Fruit fly (Drosophila melanogaster) whole organism, embryonic: ENCODE measurements around the gene Rcd2.

Experiments
- Abd-B ChIP-seq: fragments of 200-800 bp; sonication (Bioruptor generic); optimal IDR thresholded peaks from 2 replicates; lab custom pipeline; 2018; ENCODE audit warnings: missing biosample characterization, mild to moderate bottlenecking, missing genetic modification characterization, moderate library complexity
- Antp ChIP-seq: fragments of 200-800 bp; sonication (Bioruptor generic); optimal IDR thresholded peaks from 3 replicates; lab custom pipeline; 2016; ENCODE audit warnings: missing biosample characterization, missing genetic modification characterization
- Atf3 ChIP-seq: fragments of 200-800 bp; sonication (Bioruptor generic); optimal IDR thresholded peaks from 3 replicates; lab custom pipeline; 2016; ENCODE audit warnings: missing biosample characterization, missing genetic modification characterization
- CG11560 ChIP-seq: fragments of 200-800 bp; sonication (Bioruptor generic); IDR thresholded peaks from 3 replicates; pipeline ENCODE4 v1.3.6; 2022; ENCODE audit warnings: missing biosample characterization, missing genetic modification characterization
- CG14014 ChIP-seq: fragments of 200-800 bp; sonication (Bioruptor generic); IDR thresholded peaks from 2 replicates; pipeline ENCODE4 v1.3.6; 2022; ENCODE audit warnings: missing biosample characterization, missing genetic modification characterization
- CG14667 ChIP-seq: fragments of 200-800 bp; sonication (Bioruptor generic); IDR thresholded peaks from 2 replicates; pipeline ENCODE4 v1.3.6; 2022; ENCODE audit warnings: missing biosample characterization, missing genetic modification characterization
- CG2199 ChIP-seq: fragments of 200-800 bp; sonication (Bioruptor generic); IDR thresholded peaks from 3 replicates; pipeline ENCODE4 v1.3.6; 2022; ENCODE audit warnings: missing biosample characterization, missing genetic modification characterization
- CG2712 ChIP-seq: fragments of 200-800 bp; optimal IDR thresholded peaks from 3 replicates; lab custom pipeline; 2019; ENCODE audit warnings: missing biosample characterization, mild to moderate bottlenecking, missing genetic modification characterization, moderate library complexity
- CG2875 ChIP-seq: fragments of 200-800 bp; sonication (Bioruptor generic); optimal IDR thresholded peaks from 2 replicates; lab custom pipeline; 2017; ENCODE audit warnings: missing biosample characterization, mild to moderate bottlenecking, missing genetic modification characterization, missing genetic modification reagents
- CG3065 ChIP-seq: fragments of 200-800 bp; sonication (Bioruptor generic); optimal IDR thresholded peaks from 2 replicates; lab custom pipeline; 2016; ENCODE audit warnings: missing biosample characterization, missing genetic modification characterization
- CG33557 ChIP-seq: fragments of 200-800 bp; sonication (Bioruptor generic); optimal IDR thresholded peaks from 2 replicates; lab custom pipeline; 2019; ENCODE audit warnings: missing biosample characterization, mild to moderate bottlenecking, missing genetic modification characterization, moderate library complexity
- CG4328 ChIP-seq: fragments of 200-800 bp; sonication (Bioruptor generic); optimal IDR thresholded peaks from 3 replicates; lab custom pipeline; 2017; ENCODE audit warnings: missing biosample characterization, missing genetic modification reagents, missing genetic modification characterization
- CG4854 ChIP-seq: fragments of 200-800 bp; sonication (Bioruptor generic); optimal IDR thresholded peaks from 2 replicates; lab custom pipeline; 2016; ENCODE audit warnings: missing biosample characterization, missing genetic modification characterization, inconsistent platforms
- CG6654 ChIP-seq: fragments of 200-800 bp; sonication (Bioruptor generic); optimal IDR thresholded peaks from 2 replicates; lab custom pipeline; 2017; ENCODE audit warnings: missing biosample characterization, mild to moderate bottlenecking, missing genetic modification characterization
- CG8359 ChIP-seq: fragments of 200-800 bp; sonication (Bioruptor generic); optimal IDR thresholded peaks from 2 replicates; lab custom pipeline; 2017; ENCODE audit warnings: missing biosample characterization, mild to moderate bottlenecking, missing genetic modification characterization, borderline replicate concordance
- CG8478 ChIP-seq: fragments of >200 bp; optimal IDR thresholded peaks from 2 replicates; lab custom pipeline; 2018
- CG8924 ChIP-seq: fragments of 200-800 bp; optimal IDR thresholded peaks from 3 replicates; lab custom pipeline; 2019; ENCODE audit warnings: missing biosample characterization, mild to moderate bottlenecking, missing genetic modification characterization, moderate library complexity
- CG9609 ChIP-seq: fragments of 200-800 bp; sonication (Bioruptor generic); optimal IDR thresholded peaks from 3 replicates; lab custom pipeline; 2016; ENCODE audit warnings: missing biosample characterization, missing genetic modification characterization
- E2f2 ChIP-seq: fragments of 200-800 bp; sonication (Bioruptor generic); IDR thresholded peaks from 2 replicates; pipeline ENCODE4 v1.3.6; 2022; ENCODE audit warnings: missing biosample characterization, missing genetic modification characterization
- H2.0 ChIP-seq: fragments of 200-800 bp; sonication (Bioruptor generic); IDR thresholded peaks from 2 replicates; pipeline ENCODE4 v1.3.6; 2022; ENCODE audit warnings: missing biosample characterization, missing genetic modification characterization
- Hand ChIP-seq: fragments of 200-800 bp; sonication (Bioruptor generic); optimal IDR thresholded peaks from 2 replicates; lab custom pipeline; 2017; ENCODE audit warnings: mild to moderate bottlenecking, missing biosample characterization, missing genetic modification reagents, missing genetic modification characterization
- Hmr ChIP-seq: fragments of 200-800 bp; sonication (Bioruptor generic); optimal IDR thresholded peaks from 3 replicates; lab custom pipeline; 2017; ENCODE audit warnings: mild to moderate bottlenecking, missing biosample characterization, missing genetic modification reagents, missing genetic modification characterization
- Mes4 ChIP-seq: fragments of 200-800 bp; sonication (Bioruptor generic); optimal IDR thresholded peaks from 2 replicates; lab custom pipeline; 2016; ENCODE audit warnings: missing biosample characterization, missing genetic modification characterization
- NFAT ChIP-seq: fragments of 200-800 bp; sonication (Bioruptor generic); IDR thresholded peaks from 2 replicates; pipeline ENCODE4 v1.3.6; 2022; ENCODE audit warnings: missing biosample characterization, missing genetic modification characterization
- Nf-YA ChIP-seq: fragments of 200-800 bp; sonication (Bioruptor generic); IDR thresholded peaks from 2 replicates; pipeline ENCODE4 v1.3.6; 2022; ENCODE audit warnings: missing biosample characterization, missing genetic modification characterization
- Ssrp ChIP-seq: fragments of 200-800 bp; sonication (Bioruptor generic); optimal IDR thresholded peaks from 2 replicates; lab custom pipeline; 2018; ENCODE audit warnings: missing biosample characterization, mild to moderate bottlenecking, missing genetic modification characterization, moderate library complexity
- TFAM ChIP-seq: fragments of 200-800 bp; sonication (Bioruptor generic); optimal IDR thresholded peaks from 2 replicates; lab custom pipeline; 2017; ENCODE audit warnings: missing biosample characterization, missing genetic modification characterization, inconsistent platforms
- Xbp1 ChIP-seq: fragments of 200-800 bp; sonication (Bioruptor generic); optimal IDR thresholded peaks from 3 replicates; lab custom pipeline; 2016; ENCODE audit warnings: missing biosample characterization, mild to moderate bottlenecking, missing genetic modification characterization
- YL-1 ChIP-seq: fragments of 200-800 bp; sonication (Bioruptor generic); optimal IDR thresholded peaks from 3 replicates; lab custom pipeline; 2017; ENCODE audit warnings: missing biosample characterization, mild to moderate bottlenecking, missing genetic modification characterization
- ab ChIP-seq: fragments of 200-800 bp; sonication (Bioruptor generic); optimal IDR thresholded peaks from 2 replicates; lab custom pipeline; 2016; ENCODE audit warnings: missing biosample characterization, missing genetic modification characterization
- ara ChIP-seq: fragments of 200-800 bp; sonication (Bioruptor generic); IDR thresholded peaks from 2 replicates; pipeline ENCODE4 v1.3.6; 2022; ENCODE audit warnings: missing biosample characterization, missing genetic modification characterization
- bbx ChIP-seq: fragments of 200-800 bp; sonication (Bioruptor generic); IDR thresholded peaks from 2 replicates; pipeline ENCODE4 v1.3.6; 2022; ENCODE audit warnings: missing biosample characterization, missing genetic modification characterization; ENCODE audit not compliant: partially characterized antibody
- cas ChIP-seq: fragments of 200-800 bp; sonication (Bioruptor generic); IDR thresholded peaks from 2 replicates; pipeline ENCODE4 v1.3.6; 2022; ENCODE audit warnings: missing biosample characterization, missing genetic modification characterization
- dan ChIP-seq: fragments of 200-800 bp; sonication (Bioruptor generic); IDR thresholded peaks from 2 replicates; pipeline ENCODE4 v1.3.6; 2022; ENCODE audit warnings: missing biosample characterization, missing genetic modification characterization
- fru ChIP-seq: fragments of >200 bp; optimal IDR thresholded peaks from 2 replicates; lab custom pipeline; 2017
- gcm2 ChIP-seq: fragments of 200-800 bp; sonication (Bioruptor generic); optimal IDR thresholded peaks from 2 replicates; lab custom pipeline; 2016; ENCODE audit warnings: missing biosample characterization, missing genetic modification characterization
- hb ChIP-seq: fragments of 200-800 bp; sonication (Bioruptor generic); IDR thresholded peaks from 3 replicates; pipeline ENCODE4 v1.3.6; 2022; ENCODE audit warnings: missing biosample characterization, missing genetic modification characterization; ENCODE audit not compliant: partially characterized antibody
- hth ChIP-seq: fragments of >200 bp; optimal IDR thresholded peaks from 2 replicates; lab custom pipeline; 2017; ENCODE audit warnings: inconsistent platforms
- insv ChIP-seq, 2 experiments: fragments of 200-800 bp; sonication (Bioruptor generic); optimal IDR thresholded peaks; 3 replicates each; lab custom pipeline; 2016 to 2018; ENCODE audit warnings: missing biosample characterization in 2 of 2, missing genetic modification characterization in 2 of 2
- inv ChIP-seq: fragments of 200-800 bp; sonication (Bioruptor generic); IDR thresholded peaks from 2 replicates; pipeline ENCODE4 v1.3.6; 2022; ENCODE audit warnings: missing biosample characterization, missing genetic modification characterization; ENCODE audit not compliant: partially characterized antibody
- jigr1 ChIP-seq: fragments of 200-800 bp; sonication (Bioruptor generic); IDR thresholded peaks from 3 replicates; pipeline ENCODE4 v1.3.6; 2022; ENCODE audit warnings: missing biosample characterization, missing genetic modification characterization
- nmo ChIP-seq: fragments of 200-800 bp; sonication (Bioruptor generic); optimal IDR thresholded peaks from 2 replicates; lab custom pipeline; 2018; ENCODE audit warnings: missing biosample characterization, mild to moderate bottlenecking, missing genetic modification characterization, moderate library complexity
- pan ChIP-seq, 4 experiments: fragments of >200 bp in 3 of 4; fragments of 200-800 bp in 1 of 4; sonication (Bioruptor generic) in 1 of 4; optimal IDR thresholded peaks in 3 of 4; IDR thresholded peaks in 1 of 4; 2 replicates each; pipeline versions ENCODE4 v1.3.6 to Lab custom; 2017 to 2022; ENCODE audit warnings: missing biosample characterization in 2 of 4, missing genetic modification characterization in 2 of 4, mixed read lengths in 1 of 4
- sens-2 ChIP-seq: fragments of 200-800 bp; sonication (Bioruptor generic); IDR thresholded peaks from 2 replicates; pipeline ENCODE4 v1.3.6; 2022; ENCODE audit warnings: missing biosample characterization, missing genetic modification characterization
- sim ChIP-seq: fragments of 200-800 bp; sonication (Bioruptor generic); IDR thresholded peaks from 2 replicates; pipeline ENCODE4 v1.3.6; 2022; ENCODE audit warnings: missing biosample characterization, missing genetic modification characterization
- sisA ChIP-seq: fragments of 200-800 bp; sonication (Bioruptor generic); IDR thresholded peaks from 2 replicates; pipeline ENCODE4 v1.3.6; 2022; ENCODE audit warnings: missing biosample characterization, missing genetic modification characterization
- sug ChIP-seq: fragments of 200-800 bp; optimal IDR thresholded peaks from 2 replicates; lab custom pipeline; 2019; ENCODE audit warnings: missing biosample characterization, mild to moderate bottlenecking, missing genetic modification characterization, moderate library complexity
- tin ChIP-seq: fragments of 200-800 bp; sonication (Bioruptor generic); optimal IDR thresholded peaks from 3 replicates; lab custom pipeline; 2016; ENCODE audit warnings: missing biosample characterization, missing genetic modification characterization
- trem ChIP-seq: fragments of 200-800 bp; optimal IDR thresholded peaks from 3 replicates; lab custom pipeline; 2019; ENCODE audit warnings: missing biosample characterization, mild to moderate bottlenecking, missing genetic modification characterization, moderate library complexity
- trh ChIP-seq: fragments of 200-800 bp; sonication (Bioruptor generic); optimal IDR thresholded peaks from 2 replicates; lab custom pipeline; 2016; ENCODE audit warnings: missing biosample characterization, missing genetic modification characterization
- zfh2 ChIP-seq: fragments of 200-800 bp; sonication (Bioruptor generic); optimal IDR thresholded peaks from 2 replicates; lab custom pipeline; 2016; ENCODE audit warnings: missing biosample characterization, missing genetic modification characterization

The Rcd2 gene

dm6 chr3L:20526196-20526740 lies 13.9 kb downstream of the Rcd2 start, which contains the start of gene Nubp2 (continued):
- peak; percentile 93 for TF ChIP-seq NFAT (GFP tag; lab: Robert Waterston, UW)
- TF ChIP-seq bbx (GFP tag; lab: Robert Waterston, UW) = no peak
- peak; percentile 79; the same call in 2 of the 3 replicates for TF ChIP-seq jigr1 (GFP tag; lab: Robert Waterston, UW)
- TF ChIP-seq fru (lab: Kevin White, UChicago) = no peak
- TF ChIP-seq hb (GFP tag; lab: Robert Waterston, UW) = no peak
- TF ChIP-seq sim (GFP tag; lab: Robert Waterston, UW) = peak; percentile 84
- TF ChIP-seq CG2712 = peak; percentile 97
- TF ChIP-seq dan (GFP tag; lab: Robert Waterston, UW) = no peak
- peak; percentile 94 for TF ChIP-seq CG9609 (GFP tag; lab: Kevin White, UChicago)
- TF ChIP-seq Antp (GFP tag; lab: Kevin White, UChicago) = peak; percentile 90
- TF ChIP-seq Atf3 (GFP tag; lab: Kevin White, UChicago) = peak; percentile 92
- peak; percentile 87 for TF ChIP-seq CG4854 (GFP tag; lab: Kevin White, UChicago)
- peak; percentile 95 for TF ChIP-seq trh (GFP tag; lab: Kevin White, UChicago)
- peak; percentile 97 for TF ChIP-seq CG8924
- peak; percentile 76 for TF ChIP-seq CG2875
- peak; percentile 96 for TF ChIP-seq Hmr (GFP tag; lab: Kevin White, UChicago)
- no peak for TF ChIP-seq CG8478 (lab: Kevin White, UChicago)
- TF ChIP-seq sens-2 = peak; percentile 63; the same call in 1 of the 2 replicates
- peak; percentile 98 for TF ChIP-seq nmo (GFP tag; lab: Kevin White, UChicago)
- peak; percentile 86 for TF ChIP-seq gcm2 (GFP tag; lab: Kevin White, UChicago)
- peak; percentile 96 for TF ChIP-seq zfh2
- peak; percentile 73 for TF ChIP-seq ab (GFP tag; lab: Kevin White, UChicago)
- peak; percentile 94 for TF ChIP-seq sisA
- TF ChIP-seq Mes4 (GFP tag; lab: Kevin White, UChicago) = peak; percentile 87
- peak; percentile 78 for TF ChIP-seq Nf-YA (GFP tag; lab: Robert Waterston, UW)
- TF ChIP-seq Ssrp (tag; lab: Kevin White, UChicago) = peak; percentile 97
- peak; percentile 97 for TF ChIP-seq sug (tag; lab: Kevin White, UChicago)
- peak; percentile 83 for TF ChIP-seq CG11560 (tag; lab: Robert Waterston, UW)
- TF ChIP-seq CG33557 (GFP tag; lab: Kevin White, UChicago) = peak; percentile 96
- TF ChIP-seq YL-1 (GFP tag; lab: Kevin White, UChicago) = peak; percentile 84
- peak; percentile 68 for TF ChIP-seq ara
- peak; percentile 72 for TF ChIP-seq E2f2 (GFP tag; lab: Robert Waterston, UW)
- TF ChIP-seq insv (GFP tag; optimal IDR thresholded peaks at IDR 0.05; lab: Kevin White, UChicago) = peak in 1 of 2 experiments; percentile 88
- peak; percentile 83 for TF ChIP-seq Hand (GFP tag; lab: Kevin White, UChicago)
- peak; percentile 80 for TF ChIP-seq CG8359 (GFP tag; lab: Kevin White, UChicago)
- peak; percentile 97 for TF ChIP-seq tin (GFP tag; lab: Kevin White, UChicago)
- TF ChIP-seq Xbp1 = peak; percentile 98
- peak; percentile 89 for TF ChIP-seq CG14667 (GFP tag; lab: Robert Waterston, UW)
- peak; percentile 84 for TF ChIP-seq CG6654 (GFP tag; lab: Kevin White, UChicago)
- no peak for TF ChIP-seq pan (optimal IDR thresholded peaks at IDR 0.05; lab: Kevin White, UChicago)
- peak in 1 of 2 experiments; percentile 90 for TF ChIP-seq pan (GFP tag; optimal IDR thresholded peaks at IDR 0.05 in 1 of 2, IDR thresholded peaks at IDR 0.05 in 1 of 2)
- peak; percentile 93 for TF ChIP-seq CG3065 (GFP tag; lab: Kevin White, UChicago)
- peak; percentile 90 for TF ChIP-seq H2.0
- TF ChIP-seq cas (GFP tag; lab: Robert Waterston, UW) = peak; percentile 81
- peak; percentile 91 for TF ChIP-seq CG14014 (GFP tag; lab: Robert Waterston, UW)
- no peak for TF ChIP-seq CG2199 (GFP tag; lab: Robert Waterston, UW)
- TF ChIP-seq Abd-B (GFP tag; lab: Kevin White, UChicago) = peak; percentile 98
- TF ChIP-seq hth (lab: Kevin White, UChicago) = no peak
- peak; percentile 94 for TF ChIP-seq CG4328 (GFP tag; lab: Kevin White, UChicago)
- TF ChIP-seq trem = peak; percentile 92
- no peak for TF ChIP-seq inv (GFP tag; lab: Robert Waterston, UW)
- TF ChIP-seq TFAM (GFP tag; lab: Kevin White, UChicago) = peak; percentile 68
